Fruit fly (Drosophila melanogaster) Kc167 (cell line): ENCODE data around the gene CG33189.

ENCODE experiments used
- Sin3A ChIP-seq: fragments of >200 bp; optimal IDR thresholded peaks from 2 replicates; lab custom pipeline; 2018; ENCODE audit warnings: missing external identifiers
- h ChIP-seq: fragments of >200 bp; optimal IDR thresholded peaks from 3 replicates; lab custom pipeline; 2018; ENCODE audit warnings: missing external identifiers
- psq ChIP-seq: fragments of >200 bp; optimal IDR thresholded peaks from 2 replicates; lab custom pipeline; 2017; ENCODE audit warnings: missing external identifiers

- no peak for TF ChIP-seq psq
- TF ChIP-seq h, result no peak
- TF ChIP-seq Sin3A (lab: Kevin White, UChicago), result no peak
Measured at dm6 chr3R:8801126-8801762, 20.7 kb upstream of the CG33189 start, which contains the start of the genes Pif1A, Pif1B and CCT7.
